Fruit fly (Drosophila melanogaster) Kc167 (cell line): ENCODE data around the gene fwd.

Experiments
- Myc ChIP-seq: fragments of >200 bp; optimal IDR thresholded peaks from 2 replicates; lab custom pipeline; 2017; ENCODE audit warnings: missing external identifiers
- Sin3A ChIP-seq: fragments of >200 bp; optimal IDR thresholded peaks from 2 replicates; lab custom pipeline; 2018; ENCODE audit warnings: missing external identifiers
- h ChIP-seq: fragments of >200 bp; optimal IDR thresholded peaks from 3 replicates; lab custom pipeline; 2018; ENCODE audit warnings: missing external identifiers
- psq ChIP-seq: fragments of >200 bp; optimal IDR thresholded peaks from 2 replicates; lab custom pipeline; 2017; ENCODE audit warnings: missing external identifiers
- ttk ChIP-seq: sonication (Bioruptor generic); optimal IDR thresholded peaks from 2 replicates; lab custom pipeline; 2017; ENCODE audit warnings: missing external identifiers

DNA sequence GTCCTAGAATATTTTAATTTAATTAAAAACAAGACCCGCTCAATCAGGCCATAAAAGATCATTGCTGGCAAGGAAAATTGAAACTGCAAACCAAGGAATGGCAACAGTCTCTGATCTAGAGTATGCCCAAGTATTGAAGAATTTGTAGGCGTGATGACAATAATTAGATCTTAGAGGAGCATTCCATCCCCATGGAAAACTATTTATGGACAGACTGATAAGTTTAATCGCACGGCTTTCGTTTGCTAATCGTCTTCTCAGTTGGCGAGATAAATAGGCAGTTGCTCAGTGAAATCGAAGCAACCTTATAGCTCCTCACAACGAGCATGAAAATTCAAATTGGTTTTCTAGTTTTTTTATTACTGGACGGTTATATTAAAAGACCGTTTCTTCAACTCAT is 2.9 kb downstream of the fwd start, which contains the start of gene ddbt:
- TF ChIP-seq psq (lab: Kevin White, UChicago) (no peak), Myc (lab: Kevin White, UChicago) (no peak), h (lab: Kevin White, UChicago) (no peak), Sin3A (lab: Kevin White, UChicago) (no peak), ttk (lab: Kevin White, UChicago) (no peak)
